Worm (Caenorhabditis elegans): ENCODE data around the gene sre-19.

The sre-19 gene

DNA sequence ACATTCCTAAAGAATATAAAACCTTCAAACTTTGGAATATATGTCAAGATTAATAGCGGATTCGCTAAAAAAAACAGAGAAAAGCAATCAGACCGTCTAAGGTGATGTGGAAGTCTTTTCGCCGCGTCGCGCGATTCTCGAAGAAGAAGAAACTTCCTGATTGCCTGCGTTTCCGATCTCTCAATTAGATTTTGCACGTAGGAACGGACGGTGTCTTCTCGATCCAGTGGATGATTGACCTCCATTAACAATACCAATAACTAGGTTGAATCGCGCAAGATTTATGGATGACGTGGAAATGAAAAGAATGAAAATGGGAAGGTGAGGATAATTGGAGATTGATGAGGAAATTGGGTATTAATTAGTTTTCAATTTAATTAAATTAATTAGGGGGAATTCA is 21.6 kb downstream of the sre-19 start:
- no peak for TF ChIP-seq aly-2 (tag; optimal IDR thresholded peaks at IDR 0.05)
- no peak for TF ChIP-seq mdl-1 (tag; optimal IDR thresholded peaks at IDR 0.05)
- 0 out of 2 replicates have a peak, but pooled peaks have one; percentile 34 for TF ChIP-seq T26A8.4 (GFP tag; IDR thresholded peaks at IDR 0.05)
- TF ChIP-seq jun-1 (tag; optimal IDR thresholded peaks at IDR 0.05) = no peak
- TF ChIP-seq nhr-41 (GFP tag; IDR thresholded peaks at IDR 0.05) = no peak
- no peak for TF ChIP-seq nhr-111 (GFP tag; optimal IDR thresholded peaks at IDR 0.05)
- TF ChIP-seq arid-1 (GFP tag; conservative IDR thresholded peaks at IDR 0.05) = no peak
- no peak for TF ChIP-seq spr-3 (GFP tag; optimal IDR thresholded peaks at IDR 0.05)
- TF ChIP-seq ctbp-1 (GFP tag; IDR thresholded peaks at IDR 0.05) = no peak
- TF ChIP-seq set-16 (GFP tag; IDR thresholded peaks at IDR 0.05) = no peak
- TF ChIP-seq tag-97 (GFP tag; IDR thresholded peaks at IDR 0.05) = no peak
- no peak for TF ChIP-seq rbr-2 (tag; optimal IDR thresholded peaks at IDR 0.05)
- TF ChIP-seq ama-1 (optimal IDR thresholded peaks at IDR 0.05) = peak; percentile 63
- TF ChIP-seq spr-1 (tag; optimal IDR thresholded peaks at IDR 0.05) = no peak
- no peak for TF ChIP-seq ceh-62 (tag; optimal IDR thresholded peaks at IDR 0.05)
- TF ChIP-seq attf-4 (tag; optimal IDR thresholded peaks at IDR 0.05) = no peak
- no peak for TF ChIP-seq nhr-77 (tag; optimal IDR thresholded peaks at IDR 0.05)
- peak; percentile 22 for TF ChIP-seq nhr-28 (tag; optimal IDR thresholded peaks at IDR 0.05)
- TF ChIP-seq lim-7 (GFP tag; IDR thresholded peaks at IDR 0.05) = no peak
- TF ChIP-seq fos-1 (tag; optimal IDR thresholded peaks at IDR 0.05) = no peak
- no peak for TF ChIP-seq ztf-7 (tag; optimal IDR thresholded peaks at IDR 0.05)
- TF ChIP-seq unc-62 (GFP tag; optimal IDR thresholded peaks at IDR 0.05 in 1 of 2) = peak in 1 of 2 experiments; percentile 80
- no peak for TF ChIP-seq unc-62 (tag; optimal IDR thresholded peaks at IDR 0.05)
- no peak for TF ChIP-seq ces-1 (GFP tag; optimal IDR thresholded peaks at IDR 0.05)
- no peak for TF ChIP-seq zfp-2 (tag; optimal IDR thresholded peaks at IDR 0.05)
- TF ChIP-seq lin-1 (GFP tag; IDR thresholded peaks at IDR 0.05) = no peak
- TF ChIP-seq daf-12 (tag; optimal IDR thresholded peaks at IDR 0.05) = no peak
- peak; percentile 58 for TF ChIP-seq nhr-25 (tag; optimal IDR thresholded peaks at IDR 0.05; ENCODE audit: borderline replicate concordance, insufficient read depth)
- no peak for TF ChIP-seq egl-43 (GFP tag; IDR thresholded peaks at IDR 0.05)
- peak; percentile 8 for TF ChIP-seq hlh-11 (tag; optimal IDR thresholded peaks at IDR 0.05)
- TF ChIP-seq nhr-6 (tag; optimal IDR thresholded peaks at IDR 0.05) = no peak

DNA sequence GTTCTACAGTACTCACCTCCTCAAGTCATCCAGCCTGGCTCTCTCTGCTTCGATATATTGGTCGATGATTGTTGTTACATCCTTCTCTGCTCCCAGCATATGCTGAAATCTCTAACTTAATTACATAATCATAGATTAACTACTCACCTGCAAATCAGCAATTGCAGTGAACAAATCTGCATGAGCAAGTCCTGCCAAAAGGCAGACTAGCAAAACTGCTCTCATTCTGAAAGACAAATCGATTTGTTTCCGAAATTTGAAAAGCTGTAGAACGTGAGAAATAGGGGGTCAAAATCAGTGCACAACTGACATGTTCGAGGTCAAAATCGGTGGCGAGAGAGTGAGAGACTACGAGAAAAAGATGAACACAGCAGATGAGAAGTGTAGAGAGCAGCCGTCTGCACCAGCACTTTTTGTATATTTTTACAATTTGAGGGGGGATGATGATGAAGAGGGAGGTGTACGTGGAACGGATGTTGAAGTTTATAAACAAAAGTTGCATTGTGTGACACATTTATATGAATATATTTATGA is 22.9 kb downstream of the sre-19 start, which contains the start of gene phy-2:
Gene phy-2, minus strand, starts transcription at position 226 of the 534 bp plus-strand sequence.
- TF ChIP-seq zag-1 (tag; optimal IDR thresholded peaks at IDR 0.05) = no peak
- TF ChIP-seq lin-15B (tag; optimal IDR thresholded peaks at IDR 0.05) = no peak
- peak; percentile 60; the same call in 1 of the 2 replicates for TF ChIP-seq egl-43 (GFP tag; IDR thresholded peaks at IDR 0.05)
- TF ChIP-seq hif-1 (tag; optimal IDR thresholded peaks at IDR 0.05) = peak in 1 of 2 experiments; percentile 9
- no peak for TF ChIP-seq lsy-2 (tag; optimal IDR thresholded peaks at IDR 0.05)
- TF ChIP-seq ama-1 (optimal IDR thresholded peaks at IDR 0.05) = peak; percentile 5
- no peak for TF ChIP-seq mdt-29 (GFP tag; IDR thresholded peaks at IDR 0.05)
- no peak for TF ChIP-seq zip-2 (tag; optimal IDR thresholded peaks at IDR 0.05)
- no peak for TF ChIP-seq fos-1 (tag; optimal IDR thresholded peaks at IDR 0.05)
- no peak for TF ChIP-seq aha-1 (tag)
- peak in 1 of 2 experiments; percentile 89 for TF ChIP-seq unc-62 (GFP tag; optimal IDR thresholded peaks at IDR 0.05 in 1 of 2)
- no peak for TF ChIP-seq unc-62 (tag; optimal IDR thresholded peaks at IDR 0.05)
- no peak for TF ChIP-seq snpc-1.2 (GFP tag; IDR thresholded peaks at IDR 0.05)
- no peak for TF ChIP-seq ctbp-1 (GFP tag; IDR thresholded peaks at IDR 0.05)
- TF ChIP-seq hlh-11 (tag; optimal IDR thresholded peaks at IDR 0.05) = peak; percentile 42
- TF ChIP-seq spr-3 (GFP tag; optimal IDR thresholded peaks at IDR 0.05) = no peak

ce11 chrIV:12212814-12213213 is 25.9 kb downstream of the sre-19 start:
- peak; percentile 48; the same call in 1 of the 2 replicates for TF ChIP-seq T26A8.4 (GFP tag; IDR thresholded peaks at IDR 0.05)
- TF ChIP-seq aha-1 (tag) = peak; percentile 84
- no peak for TF ChIP-seq hmg-1.1 (GFP tag; IDR thresholded peaks at IDR 0.05)
